Worm (Caenorhabditis elegans) whole organism, young adult: ENCODE measurements around the gene ZK938.12.

Experiments
- B0019.2 ChIP-seq: fragments of 200-800 bp; sonication (Bioruptor generic); conservative IDR thresholded peaks from 2 replicates; pipeline ENCODE4 v1.3.6; 2022; ENCODE audit warnings: missing genetic modification reagents, missing genetic modification characterization, missing compliant biosample characterization
- B0261.1 ChIP-seq: sonication (generic microtip); optimal IDR thresholded peaks from 2 replicates; lab custom pipeline; 2016; ENCODE audit warnings: mild to moderate bottlenecking, missing genetic modification characterization, moderate library complexity, missing compliant biosample characterization
- C06A6.2 ChIP-seq: fragments of 200-800 bp; sonication (Bioruptor generic); conservative IDR thresholded peaks from 2 replicates; pipeline ENCODE4 v1.3.6; 2022; ENCODE audit warnings: missing genetic modification characterization, missing compliant biosample characterization
- F22D6.2 ChIP-seq: sonication (generic microtip); optimal IDR thresholded peaks from 2 replicates; lab custom pipeline; 2016; ENCODE audit warnings: mild to moderate bottlenecking, missing genetic modification characterization, missing compliant biosample characterization
- F37B4.10 ChIP-seq: fragments of 200-800 bp; sonication (Bioruptor generic); IDR thresholded peaks from 2 replicates; pipeline ENCODE4 v1.3.6; 2022; ENCODE audit warnings: missing genetic modification characterization, missing compliant biosample characterization
- F49E8.2 ChIP-seq: sonication (generic microtip); optimal IDR thresholded peaks from 3 replicates; lab custom pipeline; 2017; ENCODE audit warnings: missing genetic modification characterization, mild to moderate bottlenecking, missing compliant biosample characterization, antibody characterized with exemption, moderate library complexity; ENCODE audit not compliant: insufficient read depth
- F52B5.7 ChIP-seq: sonication (generic microtip); optimal IDR thresholded peaks from 2 replicates; lab custom pipeline; 2016; ENCODE audit warnings: mild to moderate bottlenecking, missing genetic modification characterization, missing compliant biosample characterization
- F57A8.1 ChIP-seq: fragments of 200-800 bp; sonication (Bioruptor generic); optimal IDR thresholded peaks from 2 replicates; lab custom pipeline; 2018; ENCODE audit warnings: mild to moderate bottlenecking, missing genetic modification characterization, moderate library complexity, missing compliant biosample characterization
- T26A5.8 ChIP-seq: sonication (generic microtip); optimal IDR thresholded peaks from 2 replicates; lab custom pipeline; 2016; ENCODE audit warnings: missing genetic modification characterization, missing compliant biosample characterization
- Y53F4B.3 ChIP-seq: fragments of 200-800 bp; sonication (Bioruptor generic); IDR thresholded peaks from 2 replicates; pipeline ENCODE4 v1.3.6; 2022; ENCODE audit warnings: missing genetic modification reagents, missing genetic modification characterization, missing compliant biosample characterization
- Y53G8AR.9 ChIP-seq: fragments of 200-800 bp; sonication (Bioruptor generic); conservative IDR thresholded peaks from 2 replicates; pipeline ENCODE4 v1.3.6; 2022; ENCODE audit warnings: missing genetic modification reagents, missing genetic modification characterization, missing compliant biosample characterization
- akir-1 ChIP-seq: fragments of 200-800 bp; sonication (Bioruptor generic); optimal IDR thresholded peaks from 2 replicates; lab custom pipeline; 2018; ENCODE audit warnings: mild to moderate bottlenecking, missing genetic modification characterization, moderate library complexity, missing compliant biosample characterization
- ama-1 ChIP-seq, 3 experiments: fragments of 150-350 bp in 1 of 3; sonication (generic microtip) in 2 of 3; optimal IDR thresholded peaks; 2 replicates each; lab custom pipeline; 2014 to 2018; ENCODE audit warnings: missing biosample characterization in 2 of 3, missing genetic modification characterization in 2 of 3, missing genetic modification reagents in 2 of 3
- atf-7 ChIP-seq: sonication (generic microtip); optimal IDR thresholded peaks from 2 replicates; lab custom pipeline; 2017; ENCODE audit warnings: mild to moderate bottlenecking, missing genetic modification characterization, missing compliant biosample characterization
- attf-3 ChIP-seq: fragments of 200-800 bp; sonication (Bioruptor generic); conservative IDR thresholded peaks from 2 replicates; pipeline ENCODE4 v1.3.6; 2022; ENCODE audit warnings: missing genetic modification reagents, missing genetic modification characterization, missing compliant biosample characterization
- attf-5 ChIP-seq: fragments of 200-800 bp; sonication (Bioruptor generic); optimal IDR thresholded peaks from 2 replicates; lab custom pipeline; 2018; ENCODE audit warnings: mild to moderate bottlenecking, missing genetic modification characterization, missing compliant biosample characterization
- cebp-1 ChIP-seq, 2 experiments: fragments of 200-800 bp in 1 of 2; sonication (Bioruptor generic) in 1 of 2; sonication (generic microtip) in 1 of 2; IDR thresholded peaks in 1 of 2; optimal IDR thresholded peaks in 1 of 2; 2 replicates each; pipeline versions ENCODE4 v1.3.6 to Lab custom; 2017 to 2022; ENCODE audit warnings: missing compliant biosample characterization in 2 of 2, missing genetic modification characterization in 2 of 2, mild to moderate bottlenecking in 1 of 2, missing genetic modification reagents in 1 of 2, moderate library complexity in 1 of 2
- cebp-2 ChIP-seq: fragments of 200-800 bp; sonication (Bioruptor generic); IDR thresholded peaks from 2 replicates; pipeline ENCODE4 v1.3.6; 2022; ENCODE audit warnings: missing genetic modification characterization, missing compliant biosample characterization
- ceh-91 ChIP-seq: fragments of 200-800 bp; sonication (Bioruptor generic); IDR thresholded peaks from 2 replicates; pipeline ENCODE4 v1.3.6; 2022; ENCODE audit warnings: missing genetic modification reagents, missing genetic modification characterization, missing compliant biosample characterization
- die-1 ChIP-seq: sonication (generic microtip); optimal IDR thresholded peaks from 2 replicates; lab custom pipeline; 2016; ENCODE audit warnings: missing genotype, mild to moderate bottlenecking, missing genetic modification characterization, missing compliant biosample characterization
- dox-1 ChIP-seq: fragments of 200-800 bp; sonication (Bioruptor generic); IDR thresholded peaks from 2 replicates; pipeline ENCODE4 v1.3.6; 2022; ENCODE audit warnings: missing genetic modification reagents, missing genetic modification characterization, missing compliant biosample characterization
- egrh-3 ChIP-seq: fragments of 200-800 bp; sonication (Bioruptor generic); IDR thresholded peaks from 2 replicates; pipeline ENCODE4 v1.3.6; 2022; ENCODE audit warnings: missing genetic modification reagents, missing genetic modification characterization, missing compliant biosample characterization
- ets-4 ChIP-seq: fragments of 200-800 bp; sonication (Bioruptor generic); optimal IDR thresholded peaks from 2 replicates; lab custom pipeline; 2018; ENCODE audit warnings: mild to moderate bottlenecking, missing genetic modification characterization, missing compliant biosample characterization
- fkh-3 ChIP-seq: sonication (generic microtip); optimal IDR thresholded peaks from 2 replicates; lab custom pipeline; 2016; ENCODE audit warnings: mild to moderate bottlenecking, missing genetic modification characterization, missing compliant biosample characterization
- gei-17 ChIP-seq: fragments of 200-800 bp; sonication (Bioruptor generic); optimal IDR thresholded peaks from 2 replicates; lab custom pipeline; 2018; ENCODE audit warnings: mild to moderate bottlenecking, missing genetic modification characterization, missing compliant biosample characterization
- hsf-1 ChIP-seq: fragments of 200-800 bp; sonication (Bioruptor generic); IDR thresholded peaks from 2 replicates; pipeline ENCODE4 v1.3.6; 2022; ENCODE audit warnings: missing genetic modification reagents, missing genetic modification characterization, missing compliant biosample characterization
- lin-26 ChIP-seq: fragments of 200-800 bp; sonication (Bioruptor generic); IDR thresholded peaks from 2 replicates; pipeline ENCODE4 v1.3.6; 2022; ENCODE audit warnings: missing genetic modification reagents, missing genetic modification characterization, missing compliant biosample characterization
- lin-54 ChIP-seq: fragments of 200-800 bp; sonication (Bioruptor generic); optimal IDR thresholded peaks from 2 replicates; lab custom pipeline; 2018; ENCODE audit warnings: mild to moderate bottlenecking, missing genetic modification characterization, missing compliant biosample characterization
- lir-1 ChIP-seq: fragments of 200-800 bp; sonication (Bioruptor generic); conservative IDR thresholded peaks from 2 replicates; pipeline ENCODE4 v1.3.6; 2022; ENCODE audit warnings: missing genetic modification reagents, missing genetic modification characterization, missing compliant biosample characterization
- madf-3 ChIP-seq: fragments of 200-800 bp; sonication (Bioruptor generic); IDR thresholded peaks from 2 replicates; pipeline ENCODE4 v1.3.6; 2022; ENCODE audit warnings: missing genetic modification reagents, missing genetic modification characterization, missing compliant biosample characterization
- mes-4 ChIP-seq: sonication (generic microtip); optimal IDR thresholded peaks from 2 replicates; lab custom pipeline; 2016; ENCODE audit warnings: missing genotype, missing genetic modification characterization, missing compliant biosample characterization
- mxl-1 ChIP-seq: sonication (generic microtip); optimal IDR thresholded peaks from 2 replicates; lab custom pipeline; 2016; ENCODE audit warnings: missing genetic modification characterization, missing compliant biosample characterization
- nhr-80 ChIP-seq: sonication (generic microtip); optimal IDR thresholded peaks from 2 replicates; lab custom pipeline; 2016; ENCODE audit warnings: missing genetic modification characterization, missing compliant biosample characterization
- rcor-1 ChIP-seq: fragments of 200-800 bp; sonication (Bioruptor generic); IDR thresholded peaks from 2 replicates; pipeline ENCODE4 v1.3.6; 2022; ENCODE audit warnings: missing genetic modification reagents, missing genetic modification characterization, missing compliant biosample characterization
- rec-8 ChIP-seq, 2 experiments: sonication (generic microtip); optimal IDR thresholded peaks; 2 replicates each; lab custom pipeline; 2016; ENCODE audit warnings: mild to moderate bottlenecking in 2 of 2, missing genetic modification characterization in 2 of 2, missing genetic modification reagents in 2 of 2, missing genotype in 2 of 2, missing biosample characterization in 1 of 2, missing compliant biosample characterization in 1 of 2, moderate library complexity in 1 of 2
- tbp1 ChIP-seq: fragments of 200-800 bp; sonication (Bioruptor generic); optimal IDR thresholded peaks from 2 replicates; lab custom pipeline; 2018; ENCODE audit warnings: mild to moderate bottlenecking, missing genetic modification characterization, missing compliant biosample characterization
- tbx-9 ChIP-seq: sonication (generic microtip); optimal IDR thresholded peaks from 2 replicates; lab custom pipeline; 2016; ENCODE audit warnings: borderline replicate concordance, missing genetic modification characterization, inconsistent platforms, missing compliant biosample characterization
- tlf-1 ChIP-seq: fragments of 200-800 bp; sonication (Bioruptor generic); optimal IDR thresholded peaks from 2 replicates; lab custom pipeline; 2018; ENCODE audit warnings: mild to moderate bottlenecking, missing genetic modification characterization, missing compliant biosample characterization
- unc-130 ChIP-seq: sonication (generic microtip); optimal IDR thresholded peaks from 2 replicates; lab custom pipeline; 2016; ENCODE audit warnings: missing genetic modification reagents, missing genetic modification characterization, missing compliant biosample characterization
- ztf-18 ChIP-seq: sonication (generic microtip); optimal IDR thresholded peaks from 2 replicates; lab custom pipeline; 2016; ENCODE audit warnings: missing genotype, mild to moderate bottlenecking, missing genetic modification characterization, missing compliant biosample characterization
- ztf-22 ChIP-seq: fragments of 200-800 bp; sonication (Bioruptor generic); optimal IDR thresholded peaks from 2 replicates; lab custom pipeline; 2018; ENCODE audit warnings: mild to moderate bottlenecking, missing genetic modification characterization, moderate library complexity, missing compliant biosample characterization

ZK938.12 gene

ce11 chrII:9791185-9791584 lies 39.9 kb upstream of the ZK938.12 start:
- no peak for TF ChIP-seq tbx-9
- TF ChIP-seq ztf-22 (GFP tag; lab: Kevin White, UChicago): peak; percentile 38
- no peak for TF ChIP-seq F57A8.1 (GFP tag; lab: Kevin White, UChicago)
- TF ChIP-seq attf-5 (GFP tag; lab: Kevin White, UChicago): no peak
- TF ChIP-seq dox-1 (GFP tag; lab: Robert Waterston, UW): no peak
- TF ChIP-seq ama-1 (optimal IDR thresholded peaks at IDR 0.05; lab: Kevin White, UChicago): no peak
- TF ChIP-seq ama-1 (GFP tag; optimal IDR thresholded peaks at IDR 0.05; lab: Kevin White, UChicago): no peak
- no peak for TF ChIP-seq Y53F4B.3
- no peak for TF ChIP-seq egrh-3 (GFP tag; lab: Robert Waterston, UW)
- TF ChIP-seq C06A6.2 (GFP tag; lab: Robert Waterston, UW): no peak
- peak; percentile 66 for TF ChIP-seq atf-7 (tag; lab: Kevin White, UChicago)
- no peak for TF ChIP-seq unc-130
- peak; percentile 53 for TF ChIP-seq ets-4 (GFP tag; lab: Kevin White, UChicago)
- no peak for TF ChIP-seq attf-3 (GFP tag; lab: Robert Waterston, UW)
- no peak for TF ChIP-seq T26A5.8 (tag; lab: Kevin White, UChicago)
- no peak for TF ChIP-seq F22D6.2 (tag; lab: Kevin White, UChicago)
- TF ChIP-seq nhr-80 (tag; lab: Kevin White, UChicago): peak; percentile 90
- no peak for TF ChIP-seq akir-1 (GFP tag; lab: Kevin White, UChicago)
- TF ChIP-seq B0019.2 (GFP tag; lab: Robert Waterston, UW): no peak
- TF ChIP-seq lir-1 (GFP tag; lab: Robert Waterston, UW): no peak
- no peak for TF ChIP-seq die-1
- peak; percentile 7; the same call in 1 of the 2 replicates for TF ChIP-seq cebp-1 (GFP tag; IDR thresholded peaks at IDR 0.05; lab: Robert Waterston, UW)
- no peak for TF ChIP-seq cebp-1 (tag; optimal IDR thresholded peaks at IDR 0.05; lab: Kevin White, UChicago)
- TF ChIP-seq tbp1: no peak
- TF ChIP-seq ztf-18 (tag; lab: Kevin White, UChicago): no peak
- no peak for TF ChIP-seq F37B4.10
- no peak for TF ChIP-seq hsf-1
- TF ChIP-seq cebp-2 (GFP tag; lab: Robert Waterston, UW): no peak

ce11 chrII:9793197-9793596 lies 37.9 kb upstream of the ZK938.12 start, which contains the start of gene cyp-13A3:
Gene cyp-13A3, minus strand, starts transcription at chrII:9793297.
- TF ChIP-seq rec-8 (tag; optimal IDR thresholded peaks at IDR 0.05; lab: Kevin White, UChicago) (no peak), fkh-3 (tag; lab: Kevin White, UChicago) (no peak), ceh-91 (GFP tag; lab: Robert Waterston, UW) (no peak), B0261.1 (no peak), F49E8.2 (tag; lab: Kevin White, UChicago) (no peak), mes-4 (no peak), Y53G8AR.9 (GFP tag; lab: Robert Waterston, UW) (no peak), madf-3 (GFP tag; lab: Robert Waterston, UW) (no peak), rcor-1 (GFP tag; lab: Robert Waterston, UW) (no peak), tlf-1 (GFP tag; lab: Kevin White, UChicago) (no peak), mxl-1 (tag; lab: Kevin White, UChicago) (no peak), gei-17 (no peak), lin-26 (GFP tag; lab: Robert Waterston, UW) (no peak), ets-4 (GFP tag; lab: Kevin White, UChicago) (no peak), F52B5.7 (tag; lab: Kevin White, UChicago) (no peak), lin-54 (GFP tag; lab: Kevin White, UChicago) (no peak), hsf-1 (no peak)
